Fruit fly (Drosophila melanogaster) whole organism: ENCODE measurements around the gene CG13305.

Source experiments
- CG8478 ChIP-seq: fragments of >200 bp; optimal IDR thresholded peaks from 2 replicates; lab custom pipeline; 2018; ENCODE audit warnings: inconsistent platforms
- Dll ChIP-seq: fragments of >200 bp; optimal IDR thresholded peaks from 2 replicates; lab custom pipeline; 2017

- no peak for TF ChIP-seq CG8478 (lab: Kevin White, UChicago)
- no peak for TF ChIP-seq Dll (lab: Kevin White, UChicago)
These were observed 16.8 kb downstream of the CG13305 start for dm6 chr3L:8629701-8630343.
